Worm (Caenorhabditis elegans) whole organism, late embryonic: ENCODE results near the gene Y57G11B.3.

Experiments used
- K02D7.2 ChIP-seq: sonication (generic microtip); optimal IDR thresholded peaks from 2 replicates; lab custom pipeline; 2017; ENCODE audit warnings: mild to moderate bottlenecking, missing genetic modification characterization, missing compliant biosample characterization
- K09A11.1 ChIP-seq: sonication (generic microtip); optimal IDR thresholded peaks from 2 replicates; lab custom pipeline; 2017; ENCODE audit warnings: antibody characterized with exemption, mild to moderate bottlenecking, missing genetic modification characterization, missing compliant biosample characterization; ENCODE audit not compliant: insufficient read depth
- ahr-1 ChIP-seq: sonication (generic microtip); optimal IDR thresholded peaks from 2 replicates; lab custom pipeline; 2016; ENCODE audit warnings: missing genetic modification characterization, missing compliant biosample characterization
- ceh-19 ChIP-seq: fragments of 200-800 bp; sonication (Bioruptor generic); optimal IDR thresholded peaks from 2 replicates; lab custom pipeline; 2018; ENCODE audit warnings: mild to moderate bottlenecking, missing genetic modification characterization, missing compliant biosample characterization
- ceh-24 ChIP-seq: sonication (generic microtip); optimal IDR thresholded peaks from 2 replicates; lab custom pipeline; 2016; ENCODE audit warnings: mild to moderate bottlenecking, missing genetic modification characterization, missing compliant biosample characterization
- ceh-30 ChIP-seq: fragments of 150-350 bp; optimal IDR thresholded peaks from 2 replicates; lab custom pipeline; 2014; ENCODE audit warnings: missing biosample characterization, missing genetic modification characterization
- ceh-31 ChIP-seq: sonication (generic microtip); optimal IDR thresholded peaks from 2 replicates; lab custom pipeline; 2016; ENCODE audit warnings: missing genetic modification characterization, missing compliant biosample characterization
- ceh-45 ChIP-seq: fragments of 200-800 bp; sonication (Bioruptor generic); IDR thresholded peaks from 2 replicates; pipeline ENCODE4 v1.3.6; 2022; ENCODE audit warnings: missing genetic modification reagents, missing genetic modification characterization, missing compliant biosample characterization
- ceh-6 ChIP-seq: fragments of 200-800 bp; sonication (Bioruptor generic); optimal IDR thresholded peaks from 2 replicates; lab custom pipeline; 2018; ENCODE audit warnings: mild to moderate bottlenecking, missing genetic modification characterization, missing compliant biosample characterization
- ceh-9 ChIP-seq: sonication (generic microtip); optimal IDR thresholded peaks from 2 replicates; lab custom pipeline; 2016; ENCODE audit warnings: mild to moderate bottlenecking, missing genetic modification characterization, inconsistent platforms, missing compliant biosample characterization
- ets-4 ChIP-seq: sonication (generic microtip); optimal IDR thresholded peaks from 2 replicates; lab custom pipeline; 2016; ENCODE audit warnings: missing genetic modification characterization, missing compliant biosample characterization
- fkh-6 ChIP-seq: sonication (generic microtip); optimal IDR thresholded peaks from 2 replicates; lab custom pipeline; 2016; ENCODE audit warnings: missing genetic modification characterization, missing compliant biosample characterization
- gmeb-2 ChIP-seq: sonication (generic microtip); optimal IDR thresholded peaks from 2 replicates; lab custom pipeline; 2016; ENCODE audit warnings: missing genetic modification characterization, inconsistent platforms, missing compliant biosample characterization
- hlh-13 ChIP-seq: fragments of 200-800 bp; sonication (Bioruptor generic); optimal IDR thresholded peaks from 2 replicates; lab custom pipeline; 2018; ENCODE audit warnings: mild to moderate bottlenecking, missing genetic modification characterization, missing compliant biosample characterization
- hlh-30 ChIP-seq: sonication (generic microtip); optimal IDR thresholded peaks from 2 replicates; lab custom pipeline; 2017; ENCODE audit warnings: antibody characterized with exemption, missing genetic modification characterization, missing compliant biosample characterization; ENCODE audit not compliant: insufficient read depth
- hlh-6 ChIP-seq: sonication (generic microtip); optimal IDR thresholded peaks from 2 replicates; lab custom pipeline; 2016; ENCODE audit warnings: missing genotype, missing genetic modification characterization, missing compliant biosample characterization
- hlh-8 ChIP-seq: sonication (generic microtip); optimal IDR thresholded peaks from 2 replicates; lab custom pipeline; 2016; ENCODE audit warnings: missing genotype, missing genetic modification characterization, missing compliant biosample characterization
- lim-6 ChIP-seq: sonication (generic microtip); optimal IDR thresholded peaks from 2 replicates; lab custom pipeline; 2016; ENCODE audit warnings: missing genetic modification characterization, missing compliant biosample characterization
- nfya-1 ChIP-seq: sonication (generic microtip); optimal IDR thresholded peaks from 2 replicates; lab custom pipeline; 2017; ENCODE audit warnings: missing genetic modification characterization, mild to moderate bottlenecking, missing compliant biosample characterization, antibody characterized with exemption, moderate library complexity
- nhr-11 ChIP-seq: fragments of 150-350 bp; optimal IDR thresholded peaks from 2 replicates; lab custom pipeline; 2014; ENCODE audit warnings: missing biosample characterization, missing genetic modification characterization
- nhr-232 ChIP-seq: sonication (generic microtip); optimal IDR thresholded peaks from 2 replicates; lab custom pipeline; 2016; ENCODE audit warnings: missing genetic modification characterization, missing compliant biosample characterization
- odd-2 ChIP-seq: sonication (generic microtip); optimal IDR thresholded peaks from 2 replicates; lab custom pipeline; 2017; ENCODE audit warnings: antibody characterized with exemption, mild to moderate bottlenecking, missing genetic modification characterization, missing compliant biosample characterization
- pha-2 ChIP-seq: sonication (generic microtip); optimal IDR thresholded peaks from 2 replicates; lab custom pipeline; 2017; ENCODE audit warnings: mild to moderate bottlenecking, missing genetic modification characterization, missing compliant biosample characterization
- pha-4 ChIP-seq: fragments of 150-350 bp; optimal IDR thresholded peaks from 2 replicates; lab custom pipeline; 2018; ENCODE audit warnings: missing biosample characterization, missing genetic modification reagents, missing genetic modification characterization
- rnt-1 ChIP-seq: sonication (generic microtip); optimal IDR thresholded peaks from 2 replicates; lab custom pipeline; 2016; ENCODE audit warnings: missing genetic modification characterization, missing compliant biosample characterization
- sdc-2 ChIP-seq: sonication (generic microtip); optimal IDR thresholded peaks from 2 replicates; lab custom pipeline; 2016; ENCODE audit warnings: missing genotype, missing genetic modification characterization, missing compliant biosample characterization
- sox-2 ChIP-seq: fragments of 200-800 bp; sonication (Bioruptor generic); IDR thresholded peaks from 2 replicates; pipeline ENCODE4 v1.3.6; 2022; ENCODE audit warnings: missing genetic modification reagents, missing genetic modification characterization, missing compliant biosample characterization
- sox-4 ChIP-seq: sonication (generic microtip); optimal IDR thresholded peaks from 2 replicates; lab custom pipeline; 2017; ENCODE audit warnings: mild to moderate bottlenecking, missing genetic modification characterization, inconsistent platforms, missing compliant biosample characterization
- syd-9 ChIP-seq: sonication (generic microtip); optimal IDR thresholded peaks from 2 replicates; lab custom pipeline; 2016; ENCODE audit warnings: mild to moderate bottlenecking, missing genetic modification characterization, moderate library complexity, missing compliant biosample characterization
- tbx-7 ChIP-seq: sonication (generic microtip); optimal IDR thresholded peaks from 2 replicates; lab custom pipeline; 2016; ENCODE audit warnings: missing genotype, missing genetic modification characterization, missing compliant biosample characterization
- unc-3 ChIP-seq, 2 experiments: fragments of 200-800 bp in 1 of 2; sonication (Bioruptor generic) in 1 of 2; sonication (generic microtip) in 1 of 2; conservative IDR thresholded peaks in 1 of 2; optimal IDR thresholded peaks in 1 of 2; 2 replicates each; pipeline versions ENCODE4 v1.3.6 to Lab custom; 2016 to 2022; ENCODE audit warnings: missing compliant biosample characterization in 2 of 2, missing genetic modification characterization in 2 of 2, missing genetic modification reagents in 1 of 2
- unc-42 ChIP-seq: sonication (generic microtip); optimal IDR thresholded peaks from 2 replicates; lab custom pipeline; 2016; ENCODE audit warnings: missing genotype, missing genetic modification characterization, missing compliant biosample characterization
- zip-5 ChIP-seq: sonication (generic microtip); optimal IDR thresholded peaks from 2 replicates; lab custom pipeline; 2016; ENCODE audit warnings: missing genetic modification characterization, missing compliant biosample characterization
- ztf-16 ChIP-seq: sonication (generic microtip); optimal IDR thresholded peaks from 2 replicates; lab custom pipeline; 2017; ENCODE audit warnings: missing genetic modification characterization, missing compliant biosample characterization

Y57G11B.3 gene

ce11 chrIV:14617985-14618384 is 43.8 kb upstream of the Y57G11B.3 start:
- TF ChIP-seq lim-6 (no peak), odd-2 (tag; lab: Kevin White, UChicago) (no peak), hlh-13 (GFP tag; lab: Kevin White, UChicago) (no peak), ceh-9 (tag; lab: Kevin White, UChicago) (no peak)

- TF ChIP-seq hlh-30 = no peak
Observed at ce11 chrIV:14617498-14617897, 43.3 kb upstream of the Y57G11B.3 start.

- TF ChIP-seq syd-9 (no peak), sox-4 (tag; lab: Kevin White, UChicago) (no peak), lim-6 (no peak), ceh-45 (no peak), hlh-30 (no peak), nhr-232 (no peak), ahr-1 (tag; lab: Kevin White, UChicago) (no peak), ceh-24 (no peak), tbx-7 (tag; lab: Kevin White, UChicago) (no peak), fkh-6 (tag; lab: Kevin White, UChicago) (no peak), sdc-2 (tag; lab: Kevin White, UChicago) (no peak), odd-2 (tag; lab: Kevin White, UChicago) (no peak), sox-2 (GFP tag; lab: Robert Waterston, UW) (no peak), nfya-1 (tag; lab: Kevin White, UChicago) (no peak), ceh-30 (tag; lab: Kevin White, UChicago) (no peak), nhr-11 (tag; lab: Kevin White, UChicago) (no peak), hlh-6 (no peak), K02D7.2 (tag; lab: Kevin White, UChicago) (no peak), zip-5 (no peak), hlh-13 (GFP tag; lab: Kevin White, UChicago) (no peak)
Observed at ce11 chrIV:14617059-14617458, 42.9 kb upstream of the Y57G11B.3 start.

- TF ChIP-seq ceh-19 (GFP tag; lab: Kevin White, UChicago) (no peak), unc-3 (GFP tag; conservative IDR thresholded peaks at IDR 0.05; lab: Robert Waterston, UW) (no peak), unc-3 (tag; optimal IDR thresholded peaks at IDR 0.05; lab: Kevin White, UChicago) (no peak), pha-4 (tag; lab: Kevin White, UChicago) (no peak), zip-5 (no peak), ceh-9 (tag; lab: Kevin White, UChicago) (no peak), unc-42 (tag; lab: Kevin White, UChicago) (no peak)
- TF ChIP-seq, all 69 proteins: peak for 0
Observed at ce11 chrIV:14616303-14616702, 42.1 kb upstream of the Y57G11B.3 start, which contains the start of gene dmd-6. Gene dmd-6, plus strand, starts transcription at chrIV:14616603.

ce11 chrIV:14614176-14614740 is 40.1 kb upstream of the Y57G11B.3 start:
- TF ChIP-seq pha-2 (tag; lab: Kevin White, UChicago) = no peak
- no peak for TF ChIP-seq ets-4 (tag; lab: Kevin White, UChicago)
- no peak for TF ChIP-seq hlh-8 (tag; lab: Kevin White, UChicago)
- TF ChIP-seq ztf-16 = no peak
- no peak for TF ChIP-seq ceh-6
- no peak for TF ChIP-seq K09A11.1 (tag; lab: Kevin White, UChicago)
- no peak for TF ChIP-seq rnt-1 (tag; lab: Kevin White, UChicago)
- TF ChIP-seq gmeb-2 = no peak
- no peak for TF ChIP-seq ceh-31 (tag; lab: Kevin White, UChicago)
- TF ChIP-seq ceh-19 (GFP tag; lab: Kevin White, UChicago) = no peak
- no peak for TF ChIP-seq tbx-7 (tag; lab: Kevin White, UChicago)
- no peak for TF ChIP-seq sox-4 (tag; lab: Kevin White, UChicago)
- no peak for TF ChIP-seq ceh-24
- no peak for TF ChIP-seq nfya-1 (tag; lab: Kevin White, UChicago)
- no peak for TF ChIP-seq ceh-9 (tag; lab: Kevin White, UChicago)
- TF ChIP-seq, all 69 proteins: peak for 0
